Fruit fly (Drosophila melanogaster) whole organism, embryonic: Measurements from ENCODE around the gene IFT43.

ENCODE experiments used
- Atf6 ChIP-seq: fragments of 200-800 bp; sonication (Bioruptor generic); IDR thresholded peaks from 2 replicates; pipeline ENCODE4 v1.3.6; 2022; ENCODE audit warnings: missing biosample characterization, missing genetic modification characterization
- Bgb ChIP-seq: fragments of 200-800 bp; sonication (Bioruptor generic); IDR thresholded peaks from 2 replicates; pipeline ENCODE4 v1.3.6; 2022; ENCODE audit warnings: missing biosample characterization, missing genetic modification characterization; ENCODE audit not compliant: partially characterized antibody
- CG10267 ChIP-seq: fragments of 200-800 bp; sonication (Bioruptor generic); optimal IDR thresholded peaks from 2 replicates; lab custom pipeline; 2018; ENCODE audit warnings: missing biosample characterization, mild to moderate bottlenecking, missing genetic modification characterization, moderate library complexity
- CG10543 ChIP-seq: fragments of 200-800 bp; sonication (Bioruptor generic); optimal IDR thresholded peaks from 3 replicates; lab custom pipeline; 2017; ENCODE audit warnings: missing biosample characterization, mild to moderate bottlenecking, missing genetic modification characterization, moderate library complexity
- CG10959 ChIP-seq: fragments of 200-800 bp; sonication (Bioruptor generic); IDR thresholded peaks from 2 replicates; pipeline ENCODE4 v1.3.6; 2022; ENCODE audit warnings: missing biosample characterization, missing genetic modification characterization
- CG12155 ChIP-seq: fragments of 200-800 bp; sonication (Bioruptor generic); optimal IDR thresholded peaks from 3 replicates; lab custom pipeline; 2016; ENCODE audit warnings: missing biosample characterization, missing genetic modification characterization
- CG1233 ChIP-seq: fragments of 200-800 bp; sonication (Bioruptor generic); optimal IDR thresholded peaks from 4 replicates; lab custom pipeline; 2018; ENCODE audit warnings: missing biosample characterization, mild to moderate bottlenecking, missing genetic modification characterization
- CG14014 ChIP-seq: fragments of 200-800 bp; sonication (Bioruptor generic); IDR thresholded peaks from 2 replicates; pipeline ENCODE4 v1.3.6; 2022; ENCODE audit warnings: missing biosample characterization, missing genetic modification characterization
- CG14965 ChIP-seq: fragments of 200-800 bp; sonication (Bioruptor generic); optimal IDR thresholded peaks from 2 replicates; lab custom pipeline; 2016; ENCODE audit warnings: missing biosample characterization, missing genetic modification characterization, borderline replicate concordance
- CG15514 ChIP-seq: fragments of 200-800 bp; sonication (Bioruptor generic); optimal IDR thresholded peaks from 3 replicates; lab custom pipeline; 2017; ENCODE audit warnings: missing biosample characterization, missing genetic modification characterization, mild to moderate bottlenecking, moderate library complexity, missing genetic modification reagents
- CG18619 ChIP-seq: fragments of 200-800 bp; sonication (Bioruptor generic); optimal IDR thresholded peaks from 3 replicates; lab custom pipeline; 2017; ENCODE audit warnings: missing biosample characterization, mild to moderate bottlenecking, missing genetic modification characterization
- CG2678 ChIP-seq: fragments of 200-800 bp; sonication (Bioruptor generic); optimal IDR thresholded peaks from 3 replicates; lab custom pipeline; 2019; ENCODE audit warnings: missing biosample characterization, mild to moderate bottlenecking, missing genetic modification characterization, moderate library complexity
- CG4730 ChIP-seq: fragments of 200-800 bp; sonication (Bioruptor generic); IDR thresholded peaks from 2 replicates; pipeline ENCODE4 v1.3.6; 2022; ENCODE audit warnings: missing biosample characterization, missing genetic modification characterization
- CG5180 ChIP-seq: fragments of 200-800 bp; sonication (Bioruptor generic); optimal IDR thresholded peaks from 3 replicates; lab custom pipeline; 2017; ENCODE audit warnings: missing biosample characterization, missing genetic modification characterization, mild to moderate bottlenecking, moderate library complexity, missing genetic modification reagents
- CG7963 ChIP-seq: fragments of 200-800 bp; sonication (Bioruptor generic); IDR thresholded peaks from 3 replicates; pipeline ENCODE4 v1.3.6; 2022; ENCODE audit warnings: missing biosample characterization, missing genetic modification characterization; ENCODE audit not compliant: partially characterized antibody
- CG8281 ChIP-seq: fragments of 200-800 bp; sonication (Bioruptor generic); optimal IDR thresholded peaks from 2 replicates; lab custom pipeline; 2018; ENCODE audit warnings: missing biosample characterization, mild to moderate bottlenecking, missing genetic modification characterization, moderate library complexity
- CTCF ChIP-seq: fragments of 200-800 bp; sonication (Bioruptor generic); optimal IDR thresholded peaks from 2 replicates; lab custom pipeline; 2017; ENCODE audit warnings: missing biosample characterization, mild to moderate bottlenecking, missing genetic modification characterization, moderate library complexity
- Chrac-16 ChIP-seq: fragments of 200-800 bp; sonication (Bioruptor generic); optimal IDR thresholded peaks from 3 replicates; lab custom pipeline; 2016; ENCODE audit warnings: missing biosample characterization, missing genetic modification characterization
- CoRest ChIP-seq: fragments of 200-800 bp; sonication (Bioruptor generic); optimal IDR thresholded peaks from 3 replicates; lab custom pipeline; 2018; ENCODE audit warnings: missing biosample characterization, mild to moderate bottlenecking, missing genetic modification characterization, moderate library complexity
- E2f1 ChIP-seq: fragments of 200-800 bp; sonication (Bioruptor generic); IDR thresholded peaks from 2 replicates; pipeline ENCODE4 v1.3.6; 2022; ENCODE audit warnings: missing biosample characterization, missing genetic modification characterization
- ERR ChIP-seq: fragments of 200-800 bp; sonication (Bioruptor generic); optimal IDR thresholded peaks from 2 replicates; lab custom pipeline; 2016; ENCODE audit warnings: missing biosample characterization, missing genetic modification characterization
- HmgZ ChIP-seq: fragments of 200-800 bp; sonication (Bioruptor generic); optimal IDR thresholded peaks from 2 replicates; lab custom pipeline; 2018; ENCODE audit warnings: missing biosample characterization, mild to moderate bottlenecking, missing genetic modification characterization
- Hmr ChIP-seq: fragments of 200-800 bp; sonication (Bioruptor generic); optimal IDR thresholded peaks from 3 replicates; lab custom pipeline; 2017; ENCODE audit warnings: mild to moderate bottlenecking, missing biosample characterization, missing genetic modification reagents, missing genetic modification characterization
- NC2β ChIP-seq: fragments of 200-800 bp; sonication (Bioruptor generic); optimal IDR thresholded peaks from 2 replicates; lab custom pipeline; 2016; ENCODE audit warnings: missing biosample characterization, missing genetic modification characterization
- NfI ChIP-seq: fragments of 200-800 bp; sonication (Bioruptor generic); optimal IDR thresholded peaks from 3 replicates; lab custom pipeline; 2018; ENCODE audit warnings: missing biosample characterization, mild to moderate bottlenecking, missing genetic modification characterization, moderate library complexity
- Optix ChIP-seq: fragments of 200-800 bp; sonication (Bioruptor generic); IDR thresholded peaks from 3 replicates; pipeline ENCODE4 v1.3.6; 2022; ENCODE audit warnings: missing biosample characterization, missing genetic modification characterization
- Ravus ChIP-seq: fragments of 200-800 bp; sonication (Bioruptor generic); IDR thresholded peaks from 2 replicates; pipeline ENCODE4 v1.3.6; 2022; ENCODE audit warnings: missing biosample characterization, missing genetic modification characterization
- Spps ChIP-seq: fragments of 200-800 bp; sonication (Bioruptor generic); optimal IDR thresholded peaks from 2 replicates; lab custom pipeline; 2018; ENCODE audit warnings: missing biosample characterization, mild to moderate bottlenecking, missing genetic modification characterization
- Stat92E ChIP-seq, 3 experiments: fragments of >200 bp in 2 of 3; fragments of 200-800 bp in 1 of 3; sonication (Bioruptor generic) in 1 of 3; optimal IDR thresholded peaks; 2 replicates each; lab custom pipeline; 2017 to 2019; ENCODE audit warnings: missing biosample characterization in 3 of 3, missing genetic modification characterization in 3 of 3, mild to moderate bottlenecking in 1 of 3, moderate library complexity in 1 of 3
- Xrp1 ChIP-seq: fragments of 200-800 bp; sonication (Bioruptor generic); IDR thresholded peaks from 2 replicates; pipeline ENCODE4 v1.3.6; 2022; ENCODE audit warnings: missing biosample characterization, missing genetic modification characterization
- ab ChIP-seq: fragments of 200-800 bp; sonication (Bioruptor generic); optimal IDR thresholded peaks from 2 replicates; lab custom pipeline; 2016; ENCODE audit warnings: missing biosample characterization, missing genetic modification characterization
- ase ChIP-seq: fragments of 200-800 bp; sonication (Bioruptor generic); IDR thresholded peaks from 3 replicates; pipeline ENCODE4 v1.3.6; 2022; ENCODE audit warnings: missing biosample characterization, missing genetic modification characterization
- ash1 ChIP-seq: fragments of 200-800 bp; sonication (Bioruptor generic); optimal IDR thresholded peaks from 2 replicates; lab custom pipeline; 2018; ENCODE audit warnings: missing biosample characterization, mild to moderate bottlenecking, missing genetic modification characterization
- bab2 ChIP-seq: fragments of 200-800 bp; sonication (Bioruptor generic); optimal IDR thresholded peaks from 2 replicates; lab custom pipeline; 2016; ENCODE audit warnings: missing biosample characterization, missing genetic modification characterization
- btn ChIP-seq: fragments of 200-800 bp; sonication (Bioruptor generic); optimal IDR thresholded peaks from 2 replicates; lab custom pipeline; 2016; ENCODE audit warnings: missing biosample characterization, missing genetic modification characterization
- dimm ChIP-seq: fragments of 200-800 bp; sonication (Bioruptor generic); IDR thresholded peaks from 2 replicates; pipeline ENCODE4 v1.3.6; 2022; ENCODE audit warnings: missing biosample characterization, missing genetic modification characterization
- dmrt99B ChIP-seq: fragments of 200-800 bp; sonication (Bioruptor generic); optimal IDR thresholded peaks from 2 replicates; lab custom pipeline; 2018; ENCODE audit warnings: missing biosample characterization, mild to moderate bottlenecking, missing genetic modification characterization, moderate library complexity
- gsb-n ChIP-seq: fragments of 200-800 bp; sonication (Bioruptor generic); optimal IDR thresholded peaks from 3 replicates; lab custom pipeline; 2018; ENCODE audit warnings: missing biosample characterization, mild to moderate bottlenecking, missing genetic modification characterization
- hb ChIP-seq: fragments of 200-800 bp; sonication (Bioruptor generic); IDR thresholded peaks from 3 replicates; pipeline ENCODE4 v1.3.6; 2022; ENCODE audit warnings: missing biosample characterization, missing genetic modification characterization; ENCODE audit not compliant: partially characterized antibody
- hkb ChIP-seq, 2 experiments: fragments of 200-800 bp in 1 of 2; fragments of >200 bp in 1 of 2; sonication (Bioruptor generic) in 1 of 2; IDR thresholded peaks in 1 of 2; optimal IDR thresholded peaks in 1 of 2; 2 replicates each; pipeline versions ENCODE4 v1.3.6 to Lab custom; 2017 to 2022; ENCODE audit warnings: missing biosample characterization in 1 of 2, missing genetic modification characterization in 1 of 2
- jumu ChIP-seq: fragments of 200-800 bp; sonication (Bioruptor generic); optimal IDR thresholded peaks from 3 replicates; lab custom pipeline; 2016; ENCODE audit warnings: missing biosample characterization, missing genetic modification characterization
- kni ChIP-seq: fragments of 200-800 bp; sonication (Bioruptor generic); optimal IDR thresholded peaks from 3 replicates; lab custom pipeline; 2017; ENCODE audit warnings: mild to moderate bottlenecking, missing biosample characterization, missing genetic modification reagents, missing genetic modification characterization
- lab ChIP-seq: fragments of 200-800 bp; sonication (Bioruptor generic); optimal IDR thresholded peaks from 3 replicates; lab custom pipeline; 2017; ENCODE audit warnings: missing biosample characterization, missing genetic modification characterization, mild to moderate bottlenecking, moderate library complexity, missing genetic modification reagents
- peb ChIP-seq: fragments of 200-800 bp; sonication (Bioruptor generic); IDR thresholded peaks from 2 replicates; pipeline ENCODE4 v1.3.6; 2022; ENCODE audit warnings: missing biosample characterization, missing genetic modification characterization
- pho ChIP-seq: fragments of 200-800 bp; sonication (Bioruptor generic); optimal IDR thresholded peaks from 2 replicates; lab custom pipeline; 2016; ENCODE audit warnings: missing biosample characterization, missing genetic modification characterization
- pnt ChIP-seq: fragments of 200-800 bp; sonication (Bioruptor generic); optimal IDR thresholded peaks from 3 replicates; lab custom pipeline; 2016; ENCODE audit warnings: missing biosample characterization, missing genetic modification characterization
- slp2 ChIP-seq: fragments of 200-800 bp; sonication (Bioruptor generic); optimal IDR thresholded peaks from 2 replicates; lab custom pipeline; 2016; ENCODE audit warnings: missing biosample characterization, missing genetic modification characterization
- tup ChIP-seq: fragments of 200-800 bp; sonication (Bioruptor generic); optimal IDR thresholded peaks from 2 replicates; lab custom pipeline; 2016; ENCODE audit warnings: missing biosample characterization, mild to moderate bottlenecking, missing genetic modification characterization, moderate library complexity
- zfh1 ChIP-seq: fragments of 200-800 bp; sonication (Bioruptor generic); IDR thresholded peaks from 3 replicates; pipeline ENCODE4 v1.3.6; 2022; ENCODE audit warnings: missing biosample characterization, missing genetic modification characterization

The IFT43 gene

DNA sequence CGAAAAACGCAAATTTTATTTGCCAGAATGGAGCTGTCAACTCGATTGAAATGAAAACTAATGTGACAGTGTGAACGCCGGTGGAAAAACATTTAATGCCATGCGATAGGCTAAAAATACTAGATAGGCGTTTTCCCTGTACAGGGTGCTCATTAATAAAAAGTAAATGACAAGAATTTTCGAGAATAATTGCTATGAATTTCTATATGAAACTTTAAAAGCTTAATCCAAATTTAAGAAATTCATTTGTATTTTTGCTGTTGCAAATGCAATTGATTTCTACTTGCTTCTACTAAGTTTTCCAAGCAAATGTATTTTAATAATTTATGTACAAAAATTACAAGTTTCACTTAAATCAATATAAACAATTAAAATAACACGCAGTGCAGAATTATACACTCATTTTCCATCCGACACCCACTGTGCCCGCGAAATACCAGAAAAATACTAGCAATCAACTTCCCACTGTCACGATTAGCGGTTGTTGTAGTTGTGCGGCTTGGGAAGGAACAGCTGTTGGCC is 27.1 kb upstream of the IFT43 start, which contains the start of gene Pih1D1 (continued):
- TF ChIP-seq lab (GFP tag; lab: Kevin White, UChicago) (peak; percentile 95), Chrac-16 (GFP tag; lab: Kevin White, UChicago) (peak; percentile 95), CG12155 (GFP tag; lab: Kevin White, UChicago) (peak; percentile 93), CG10959 (GFP tag; lab: Robert Waterston, UW) (peak; percentile 82), CG10543 (GFP tag; lab: Kevin White, UChicago) (peak; percentile 92), E2f1 (peak; percentile 95), CoRest (peak; percentile 98), Hmr (GFP tag; lab: Kevin White, UChicago) (peak; percentile 96), CG18619 (peak; percentile 94), tup (GFP tag; lab: Kevin White, UChicago) (peak; percentile 79), dmrt99B (tag; lab: Kevin White, UChicago) (peak; percentile 94), jumu (GFP tag; lab: Kevin White, UChicago) (peak; percentile 90), Bgb (no peak), CG2678 (peak; percentile 97), CG4730 (GFP tag; lab: Robert Waterston, UW) (peak; percentile 93), kni (GFP tag; lab: Kevin White, UChicago) (peak; percentile 72), Stat92E (GFP tag; optimal IDR thresholded peaks at IDR 0.05; lab: Kevin White, UChicago) (peak in 1 of 3 experiments; percentile 76), Optix (GFP tag; lab: Robert Waterston, UW) (peak; percentile 78; the same call in 2 of the 3 replicates), hkb (optimal IDR thresholded peaks at IDR 0.05; lab: Kevin White, UChicago) (no peak), hkb (GFP tag; IDR thresholded peaks at IDR 0.05; lab: Robert Waterston, UW) (peak; percentile 95), peb (GFP tag; lab: Robert Waterston, UW) (peak; percentile 90), CG7963 (no peak), ERR (GFP tag; lab: Kevin White, UChicago) (peak; percentile 46), bab2 (GFP tag; lab: Kevin White, UChicago) (peak; percentile 95), gsb-n (peak; percentile 87), slp2 (GFP tag; lab: Kevin White, UChicago) (peak; percentile 89), HmgZ (peak; percentile 93), pnt (GFP tag; lab: Kevin White, UChicago) (peak; percentile 93), Ravus (GFP tag; lab: Robert Waterston, UW) (peak; percentile 86), ase (GFP tag; lab: Robert Waterston, UW) (peak; percentile 95), CG15514 (peak; percentile 82), ash1 (peak; percentile 39), CG10267 (tag; lab: Kevin White, UChicago) (peak; percentile 89), dimm (GFP tag; lab: Robert Waterston, UW) (peak; percentile 86), btn (GFP tag; lab: Kevin White, UChicago) (peak; percentile 75), NfI (peak; percentile 94), NC2β (peak; percentile 87), zfh1 (GFP tag; lab: Robert Waterston, UW) (peak; percentile 95), ab (GFP tag; lab: Kevin White, UChicago) (peak; percentile 49), CG5180 (peak; percentile 77), CG14965 (GFP tag; lab: Kevin White, UChicago) (peak; percentile 18), CG8281 (tag; lab: Kevin White, UChicago) (peak; percentile 88), Atf6 (GFP tag; lab: Robert Waterston, UW) (peak; percentile 95), hb (GFP tag; lab: Robert Waterston, UW) (no peak), pho (peak; percentile 96), Spps (tag; lab: Kevin White, UChicago) (peak; percentile 89), CG1233 (GFP tag; lab: Kevin White, UChicago) (peak; percentile 96), CTCF (GFP tag; lab: Kevin White, UChicago) (no peak), CG14014 (GFP tag; lab: Robert Waterston, UW) (peak; percentile 96), Xrp1 (GFP tag; lab: Robert Waterston, UW) (peak; percentile 97)
